Worm (Caenorhabditis elegans) whole organism, mixed stage, embryonic: ENCODE measurements around the gene snb-2.

Experiments
- M03D4.4 ChIP-seq: sonication (generic microtip); optimal IDR thresholded peaks from 2 replicates; lab custom pipeline; 2017; ENCODE audit warnings: mild to moderate bottlenecking, missing genetic modification characterization, missing compliant biosample characterization
- bed-3 ChIP-seq: fragments of 200-800 bp; sonication (Bioruptor generic); optimal IDR thresholded peaks from 3 replicates; lab custom pipeline; 2018; ENCODE audit warnings: mild to moderate bottlenecking, missing genetic modification characterization, moderate library complexity, missing compliant biosample characterization
- blmp-1 ChIP-seq: fragments of 150-350 bp; optimal IDR thresholded peaks from 2 replicates; lab custom pipeline; 2014; ENCODE audit warnings: missing biosample characterization, missing genetic modification characterization
- ceh-39 ChIP-seq: fragments of 150-350 bp; optimal IDR thresholded peaks from 2 replicates; lab custom pipeline; 2014; ENCODE audit warnings: missing biosample characterization, missing genetic modification characterization
- ceh-43 ChIP-seq: fragments of 200-800 bp; sonication (Bioruptor generic); optimal IDR thresholded peaks from 2 replicates; lab custom pipeline; 2018; ENCODE audit warnings: mild to moderate bottlenecking, missing genetic modification characterization, moderate library complexity, missing compliant biosample characterization
- ceh-83 ChIP-seq: fragments of 200-800 bp; sonication (Bioruptor generic); optimal IDR thresholded peaks from 2 replicates; lab custom pipeline; 2018; ENCODE audit warnings: mild to moderate bottlenecking, missing genetic modification characterization, missing compliant biosample characterization
- cnd-1 ChIP-seq: fragments of 200-800 bp; sonication (Bioruptor generic); optimal IDR thresholded peaks from 2 replicates; lab custom pipeline; 2018; ENCODE audit warnings: mild to moderate bottlenecking, missing genetic modification characterization, missing compliant biosample characterization
- drap-1 ChIP-seq: fragments of 200-800 bp; sonication (Bioruptor generic); optimal IDR thresholded peaks from 3 replicates; lab custom pipeline; 2018; ENCODE audit warnings: mild to moderate bottlenecking, missing genetic modification characterization, missing compliant biosample characterization
- elt-1 ChIP-seq: sonication (generic microtip); optimal IDR thresholded peaks from 2 replicates; lab custom pipeline; 2017; ENCODE audit warnings: missing genetic modification characterization, mild to moderate bottlenecking, missing compliant biosample characterization, antibody characterized with exemption, moderate library complexity, borderline replicate concordance; ENCODE audit not compliant: insufficient read depth
- elt-3 ChIP-seq: fragments of 150-350 bp; optimal IDR thresholded peaks from 2 replicates; lab custom pipeline; 2014; ENCODE audit warnings: missing biosample characterization, missing genetic modification characterization
- flh-1 ChIP-seq: fragments of 200-800 bp; sonication (Bioruptor generic); optimal IDR thresholded peaks from 2 replicates; lab custom pipeline; 2018; ENCODE audit warnings: mild to moderate bottlenecking, missing genetic modification characterization, moderate library complexity, missing compliant biosample characterization
- ham-2 ChIP-seq: fragments of 200-800 bp; sonication (Bioruptor generic); optimal IDR thresholded peaks from 2 replicates; lab custom pipeline; 2018; ENCODE audit warnings: mild to moderate bottlenecking, missing genetic modification characterization, missing compliant biosample characterization
- hlh-1 ChIP-seq: fragments of 150-350 bp; optimal IDR thresholded peaks from 2 replicates; lab custom pipeline; 2014; ENCODE audit warnings: missing biosample characterization, missing genetic modification reagents, missing genetic modification characterization
- lin-32 ChIP-seq: fragments of 200-800 bp; sonication (Bioruptor generic); optimal IDR thresholded peaks from 2 replicates; lab custom pipeline; 2018; ENCODE audit warnings: mild to moderate bottlenecking, missing genetic modification characterization, missing compliant biosample characterization
- lsy-2 ChIP-seq: fragments of 150-350 bp; optimal IDR thresholded peaks from 2 replicates; lab custom pipeline; 2014; ENCODE audit warnings: missing biosample characterization, missing genetic modification characterization
- mep-1 ChIP-seq: fragments of 150-350 bp; optimal IDR thresholded peaks from 2 replicates; lab custom pipeline; 2017; ENCODE audit warnings: missing biosample characterization, missing genetic modification reagents, missing genetic modification characterization, inconsistent platforms
- nhr-12 ChIP-seq: fragments of 150-350 bp; optimal IDR thresholded peaks from 2 replicates; lab custom pipeline; 2014; ENCODE audit warnings: missing biosample characterization, missing genetic modification characterization
- nhr-2 ChIP-seq: fragments of 150-350 bp; optimal IDR thresholded peaks from 2 replicates; lab custom pipeline; 2014; ENCODE audit warnings: missing biosample characterization, missing genetic modification characterization
- nhr-237 ChIP-seq: fragments of 150-350 bp; optimal IDR thresholded peaks from 2 replicates; lab custom pipeline; 2014; ENCODE audit warnings: missing biosample characterization, missing genetic modification characterization
- nhr-28 ChIP-seq: fragments of 150-350 bp; optimal IDR thresholded peaks from 2 replicates; lab custom pipeline; 2014; ENCODE audit warnings: missing biosample characterization, missing genetic modification characterization
- nhr-76 ChIP-seq: sonication (generic microtip); optimal IDR thresholded peaks from 2 replicates; lab custom pipeline; 2017; ENCODE audit warnings: missing biosample characterization, missing genetic modification characterization
- pha-4 ChIP-seq: fragments of 150-350 bp; optimal IDR thresholded peaks from 2 replicates; lab custom pipeline; 2018; ENCODE audit warnings: missing biosample characterization, missing genetic modification reagents, missing genetic modification characterization
- sem-2 ChIP-seq: fragments of 200-800 bp; sonication (Bioruptor generic); optimal IDR thresholded peaks from 2 replicates; lab custom pipeline; 2018; ENCODE audit warnings: mild to moderate bottlenecking, missing genetic modification characterization, missing compliant biosample characterization
- sptf-1 ChIP-seq: sonication (generic microtip); optimal IDR thresholded peaks from 2 replicates; lab custom pipeline; 2017; ENCODE audit warnings: mild to moderate bottlenecking, missing genetic modification characterization, moderate library complexity, missing compliant biosample characterization
- unc-120 ChIP-seq: sonication (generic microtip); optimal IDR thresholded peaks from 2 replicates; lab custom pipeline; 2017; ENCODE audit warnings: missing genetic modification characterization, missing compliant biosample characterization; ENCODE audit not compliant: poor library complexity, severe bottlenecking
- unc-39 ChIP-seq: fragments of 150-350 bp; optimal IDR thresholded peaks from 2 replicates; lab custom pipeline; 2014; ENCODE audit warnings: missing biosample characterization, missing genetic modification characterization
- unc-62 ChIP-seq: fragments of 150-350 bp; optimal IDR thresholded peaks from 2 replicates; lab custom pipeline; 2014; ENCODE audit warnings: missing biosample characterization, missing genetic modification reagents, missing genetic modification characterization
- zip-8 ChIP-seq: fragments of 150-350 bp; optimal IDR thresholded peaks from 2 replicates; lab custom pipeline; 2014; ENCODE audit warnings: missing biosample characterization, missing genetic modification characterization
- ztf-11 ChIP-seq: fragments of 150-350 bp; optimal IDR thresholded peaks from 2 replicates; lab custom pipeline; 2014; ENCODE audit warnings: missing biosample characterization, missing genetic modification characterization

Gene snb-2

DNA sequence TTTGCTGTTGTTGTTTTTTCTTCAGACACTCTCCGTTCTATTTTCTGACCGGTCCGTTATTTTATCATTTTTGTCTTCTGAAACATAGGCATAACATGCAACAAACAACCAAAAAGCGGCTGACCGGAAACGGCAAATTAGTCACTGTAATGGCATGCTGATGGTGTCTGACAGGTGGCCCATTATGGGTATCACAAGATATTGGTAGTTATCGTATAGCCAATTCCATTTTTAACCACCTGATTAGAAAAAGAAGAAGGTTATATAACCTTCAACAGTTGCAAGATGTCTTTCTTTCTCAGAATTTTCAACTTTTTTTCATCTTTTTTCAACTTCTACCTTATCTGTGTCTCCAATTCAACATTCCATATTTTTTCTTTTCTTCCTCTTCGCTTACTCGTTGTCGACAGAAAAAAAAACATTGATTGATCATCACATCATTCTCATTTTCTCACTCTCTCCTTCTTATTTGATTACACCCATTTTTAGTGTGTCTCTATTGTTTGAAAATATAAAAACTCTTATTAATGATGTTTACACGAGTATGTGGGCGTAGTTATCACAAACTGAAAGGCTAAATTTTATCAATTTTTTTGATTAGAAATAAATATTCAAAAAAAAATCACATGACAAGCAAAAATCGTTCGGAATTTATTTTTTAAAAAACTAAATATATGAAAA lies 44.8 kb downstream of the snb-2 start:
- TF ChIP-seq nhr-28 (tag; lab: Kevin White, UChicago) (no peak), lin-32 (no peak), sem-2 (GFP tag; lab: Kevin White, UChicago) (no peak), flh-1 (no peak), M03D4.4 (tag; lab: Kevin White, UChicago) (no peak), nhr-12 (no peak), elt-1 (tag; lab: Kevin White, UChicago) (no peak), ham-2 (no peak), hlh-1 (tag; lab: Kevin White, UChicago) (no peak), ceh-83 (GFP tag; lab: Kevin White, UChicago) (no peak), mep-1 (no peak), elt-3 (no peak), sptf-1 (no peak)

- TF ChIP-seq pha-4 (tag; lab: Kevin White, UChicago) (peak; percentile 72), nhr-237 (peak; percentile 25), drap-1 (no peak), elt-1 (tag; lab: Kevin White, UChicago) (peak; percentile 16), lsy-2 (tag; lab: Kevin White, UChicago) (peak; percentile 16), flh-1 (no peak), blmp-1 (peak; percentile 9), ceh-39 (peak; percentile 26), elt-3 (peak; percentile 50)
Observed at ce11 chrV:12300166-12300565, 45.5 kb downstream of the snb-2 start.

- TF ChIP-seq mep-1 (no peak), unc-62 (GFP tag; lab: Kevin White, UChicago) (no peak), zip-8 (tag; lab: Kevin White, UChicago) (no peak), ztf-11 (no peak), nhr-2 (tag; lab: Kevin White, UChicago) (no peak), blmp-1 (no peak), sptf-1 (no peak), nhr-76 (tag; lab: Kevin White, UChicago) (no peak)
Observed at ce11 chrV:12299244-12299766, 46.4 kb downstream of the snb-2 start.

DNA sequence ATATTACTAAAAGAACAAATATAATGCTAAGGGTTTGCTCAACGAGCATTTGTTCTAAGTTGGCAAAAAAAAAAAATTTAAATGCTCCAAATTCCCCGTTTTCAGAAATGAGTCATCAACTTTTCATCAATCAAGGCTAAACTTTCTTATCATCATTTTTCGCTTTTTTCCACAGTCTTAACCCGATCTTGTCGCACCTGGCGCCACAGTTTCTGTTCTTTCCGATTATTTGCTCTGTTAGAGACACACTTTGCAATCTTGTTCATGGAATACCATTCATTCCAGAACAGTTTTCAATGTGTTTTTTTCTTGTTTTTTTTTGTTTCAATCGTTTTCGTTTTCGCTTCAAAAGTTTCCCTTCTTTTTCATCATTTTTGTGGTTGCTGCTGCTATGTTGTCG lies 47.5 kb downstream of the snb-2 start:
- TF ChIP-seq elt-3 (no peak), nhr-76 (tag; lab: Kevin White, UChicago) (no peak), sem-2 (GFP tag; lab: Kevin White, UChicago) (no peak), pha-4 (tag; lab: Kevin White, UChicago) (no peak), blmp-1 (no peak), nhr-2 (tag; lab: Kevin White, UChicago) (no peak), sptf-1 (no peak), elt-1 (tag; lab: Kevin White, UChicago) (no peak), ham-2 (no peak), mep-1 (no peak), M03D4.4 (tag; lab: Kevin White, UChicago) (no peak), ceh-83 (GFP tag; lab: Kevin White, UChicago) (no peak), cnd-1 (tag; lab: Kevin White, UChicago) (no peak)

DNA sequence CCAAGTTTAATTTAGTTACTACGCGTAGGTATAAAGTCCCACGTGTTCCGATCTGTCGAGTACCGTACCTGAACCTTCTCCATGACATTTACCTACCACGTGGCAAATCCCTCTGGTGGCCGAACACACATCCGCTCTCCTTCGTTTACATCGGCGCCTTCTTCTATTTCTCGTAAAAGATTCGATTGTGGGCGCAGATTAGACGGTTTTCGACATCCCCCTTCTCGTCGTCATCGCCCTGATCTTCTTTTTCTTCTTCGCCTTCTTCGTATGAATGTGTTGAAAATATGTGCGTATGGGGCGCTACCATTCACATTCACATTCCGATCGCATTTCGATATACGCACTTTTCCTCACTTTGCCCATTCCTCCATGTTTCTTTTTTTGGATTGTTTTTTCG lies 48.9 kb downstream of the snb-2 start:
- no peak for TF ChIP-seq lsy-2 (tag; lab: Kevin White, UChicago)
- TF ChIP-seq nhr-12: no peak
- peak; percentile 46 for TF ChIP-seq elt-1 (tag; lab: Kevin White, UChicago)
- TF ChIP-seq pha-4 (tag; lab: Kevin White, UChicago): no peak
- TF ChIP-seq zip-8 (tag; lab: Kevin White, UChicago): no peak

DNA sequence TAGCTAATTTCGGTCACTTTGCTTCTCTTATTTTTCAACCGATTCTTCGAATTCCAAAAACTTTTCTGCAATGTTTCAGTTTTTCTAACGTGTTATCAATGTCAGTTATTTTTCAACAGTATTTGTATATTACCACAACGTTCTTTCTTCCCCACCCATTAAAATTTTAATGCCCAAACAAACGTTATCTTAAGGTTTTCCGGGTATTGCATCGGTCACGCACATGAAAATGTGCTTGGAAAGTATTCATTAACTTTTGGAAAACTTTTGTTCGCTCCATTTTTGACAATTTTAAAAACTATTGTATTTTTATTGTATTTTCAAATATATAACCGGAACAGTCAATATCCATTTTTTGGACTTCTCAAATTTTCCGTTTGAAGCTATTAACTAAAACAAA lies 49.6 kb downstream of the snb-2 start:
- TF ChIP-seq unc-39 (tag; lab: Kevin White, UChicago): no peak
- no peak for TF ChIP-seq pha-4 (tag; lab: Kevin White, UChicago)
- no peak for TF ChIP-seq nhr-237
- TF ChIP-seq hlh-1 (tag; lab: Kevin White, UChicago): no peak
- no peak for TF ChIP-seq nhr-2 (tag; lab: Kevin White, UChicago)
- no peak for TF ChIP-seq ceh-83 (GFP tag; lab: Kevin White, UChicago)
- no peak for TF ChIP-seq lsy-2 (tag; lab: Kevin White, UChicago)
- no peak for TF ChIP-seq bed-3 (GFP tag; lab: Kevin White, UChicago)
- TF ChIP-seq ceh-43 (GFP tag; lab: Kevin White, UChicago): no peak
- no peak for TF ChIP-seq cnd-1 (tag; lab: Kevin White, UChicago)
- TF ChIP-seq nhr-76 (tag; lab: Kevin White, UChicago): no peak
- no peak for TF ChIP-seq unc-120
